Fruit fly (Drosophila melanogaster) ovary, adult (tissue): ENCODE measurements around the gene Polr2D.

Experiments
- CG17801 ChIP-seq: fragments of 200-800 bp; optimal IDR thresholded peaks from 2 replicates; lab custom pipeline; 2019; ENCODE audit warnings: missing biosample characterization, mild to moderate bottlenecking, missing genetic modification characterization, moderate library complexity; ENCODE audit not compliant: partially characterized antibody

The Polr2D gene

DNA sequence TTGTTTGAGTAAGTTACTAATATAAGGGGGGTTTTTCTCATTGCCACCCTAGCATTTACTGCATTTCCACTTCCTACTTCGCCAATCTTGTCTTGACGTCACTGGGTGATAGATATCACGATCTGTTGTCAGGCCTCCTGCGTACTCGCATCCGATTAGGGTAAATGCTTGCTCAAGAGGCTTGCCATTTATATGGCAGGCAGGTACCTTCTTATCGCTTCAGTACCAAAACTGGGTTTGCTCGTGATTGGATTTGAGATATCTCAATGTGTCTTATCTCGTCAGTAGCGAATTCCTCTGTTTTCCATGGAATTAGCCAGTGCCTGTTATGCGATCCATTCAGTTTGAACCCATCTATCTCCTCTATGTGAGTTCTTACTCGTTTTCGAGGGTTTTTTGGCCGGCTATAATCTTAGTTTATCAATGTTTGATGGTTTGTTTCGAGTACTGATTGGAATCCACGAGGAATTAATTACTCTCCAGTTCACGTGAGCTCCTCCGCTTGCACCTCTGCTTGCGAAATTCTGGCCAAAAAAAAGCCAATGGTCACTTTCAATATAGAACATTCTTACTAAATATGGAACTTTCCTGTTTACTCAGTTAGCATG is 25.7 kb upstream of the Polr2D start:
- TF ChIP-seq CG17801 (GFP tag; lab: Kevin White, UChicago): no peak

DNA sequence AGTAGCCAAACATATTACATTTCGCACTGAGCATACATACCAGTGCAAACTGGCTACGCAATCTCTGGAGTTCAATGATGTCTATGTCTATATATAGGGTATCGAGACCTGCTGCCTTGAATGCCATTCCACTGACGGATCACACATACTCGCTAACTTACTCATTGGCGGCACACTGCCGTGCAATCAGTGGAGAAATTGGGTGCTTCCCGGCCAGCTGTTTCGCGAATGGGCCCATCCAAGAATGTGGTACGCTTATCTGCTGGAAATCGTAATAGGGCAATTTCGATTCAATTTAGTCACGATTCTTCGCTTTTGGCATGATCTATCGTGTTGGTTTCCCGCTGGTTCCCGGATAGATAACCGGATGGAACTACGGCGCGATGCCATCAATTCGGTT is 24.8 kb upstream of the Polr2D start:
- no peak for TF ChIP-seq CG17801 (GFP tag; lab: Kevin White, UChicago)

DNA sequence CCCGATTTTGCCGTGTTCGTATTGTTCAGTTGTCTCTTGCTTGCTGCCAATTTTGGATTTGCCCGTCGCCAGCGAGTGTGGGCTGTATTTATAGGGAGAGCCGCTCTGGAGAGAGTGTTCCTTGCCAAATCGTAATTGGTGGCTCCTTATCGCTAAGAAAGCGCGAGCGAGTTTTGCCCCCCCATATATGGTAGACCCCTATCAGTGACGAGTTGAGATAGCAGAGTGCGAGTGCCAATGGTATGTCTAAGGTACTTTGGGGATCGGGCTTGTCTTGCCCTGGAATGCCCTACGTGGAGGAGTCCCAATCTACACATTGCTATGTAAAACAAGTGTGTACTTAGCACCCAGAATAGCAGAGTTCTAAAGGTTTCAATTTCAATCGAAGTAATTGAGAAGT is 24.2 kb upstream of the Polr2D start, which contains the start of gene CG7142:
CG7142 (minus strand) TSS at position 29 of the 400 bp plus-strand sequence.
- no peak for TF ChIP-seq CG17801 (GFP tag; lab: Kevin White, UChicago)

DNA sequence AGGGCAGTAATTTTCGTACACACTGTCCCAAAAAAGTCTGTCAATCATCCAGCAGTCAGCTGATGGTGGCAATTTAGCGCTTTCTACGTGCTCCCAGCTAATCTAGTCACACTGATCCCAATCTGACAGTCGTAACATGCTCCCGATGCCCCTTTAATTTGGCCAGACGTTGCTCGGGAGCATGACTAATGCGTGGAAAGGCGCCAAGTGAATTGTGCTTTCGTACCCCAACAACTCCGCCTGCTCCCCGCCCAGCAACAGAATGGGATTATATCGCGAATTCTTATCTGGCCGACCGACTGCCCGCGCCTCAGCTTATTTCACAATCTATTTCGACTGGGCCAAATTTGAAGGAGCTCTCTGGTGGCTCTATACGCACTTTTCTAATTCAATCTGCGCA is 22.1 kb upstream of the Polr2D start:
- no peak for TF ChIP-seq CG17801 (GFP tag; lab: Kevin White, UChicago)

DNA sequence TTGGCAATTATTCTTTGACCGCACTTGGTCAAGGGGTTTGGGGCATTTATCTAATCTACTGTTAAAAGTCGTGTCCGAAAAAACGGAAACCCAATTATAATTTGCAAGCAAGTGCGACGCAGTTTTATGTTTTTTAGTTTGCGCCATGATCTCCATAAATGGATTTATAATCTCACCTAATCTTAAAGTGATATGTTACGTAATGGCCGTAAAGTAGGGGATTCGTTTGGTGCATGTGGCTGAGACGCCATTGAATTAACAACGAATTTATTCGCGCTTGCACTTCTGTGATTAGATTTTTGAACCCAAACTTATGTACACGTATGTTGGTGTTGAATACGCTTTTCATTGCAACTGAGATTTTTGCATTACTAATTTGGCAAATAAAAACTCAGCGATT is 21.4 kb upstream of the Polr2D start:
- no peak for TF ChIP-seq CG17801 (GFP tag; lab: Kevin White, UChicago)

DNA sequence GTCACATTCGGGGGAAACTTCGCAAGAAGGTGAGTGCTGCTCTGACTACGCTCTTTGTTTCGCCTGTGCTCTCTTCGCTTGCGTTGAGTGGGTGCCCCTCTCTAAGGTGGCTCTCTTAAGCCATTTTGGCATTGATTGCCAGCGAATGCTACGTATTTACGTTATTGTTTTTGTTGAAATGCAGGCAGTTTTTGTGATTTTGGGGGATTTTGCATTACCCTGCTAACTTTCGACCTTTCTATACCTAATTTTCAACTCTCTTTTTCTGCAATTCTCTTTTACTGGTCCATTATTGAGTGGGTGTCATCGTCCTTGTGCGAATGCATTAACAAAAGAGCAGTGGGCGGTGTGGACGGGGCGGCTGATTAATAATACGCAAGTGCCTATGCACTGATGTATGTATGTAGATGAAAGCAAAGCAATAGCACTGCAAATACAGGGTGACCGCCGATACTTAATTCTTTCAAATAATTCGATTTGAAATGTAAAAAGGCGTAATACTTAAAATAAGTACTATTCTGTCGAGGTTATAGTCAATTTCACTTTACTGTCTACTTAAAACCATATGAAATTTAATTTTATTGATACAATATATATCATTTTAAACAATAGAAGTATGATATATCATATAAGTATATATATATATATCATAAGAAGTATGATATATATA is 20.0 kb upstream of the Polr2D start:
- no peak for TF ChIP-seq CG17801 (GFP tag; lab: Kevin White, UChicago)

DNA sequence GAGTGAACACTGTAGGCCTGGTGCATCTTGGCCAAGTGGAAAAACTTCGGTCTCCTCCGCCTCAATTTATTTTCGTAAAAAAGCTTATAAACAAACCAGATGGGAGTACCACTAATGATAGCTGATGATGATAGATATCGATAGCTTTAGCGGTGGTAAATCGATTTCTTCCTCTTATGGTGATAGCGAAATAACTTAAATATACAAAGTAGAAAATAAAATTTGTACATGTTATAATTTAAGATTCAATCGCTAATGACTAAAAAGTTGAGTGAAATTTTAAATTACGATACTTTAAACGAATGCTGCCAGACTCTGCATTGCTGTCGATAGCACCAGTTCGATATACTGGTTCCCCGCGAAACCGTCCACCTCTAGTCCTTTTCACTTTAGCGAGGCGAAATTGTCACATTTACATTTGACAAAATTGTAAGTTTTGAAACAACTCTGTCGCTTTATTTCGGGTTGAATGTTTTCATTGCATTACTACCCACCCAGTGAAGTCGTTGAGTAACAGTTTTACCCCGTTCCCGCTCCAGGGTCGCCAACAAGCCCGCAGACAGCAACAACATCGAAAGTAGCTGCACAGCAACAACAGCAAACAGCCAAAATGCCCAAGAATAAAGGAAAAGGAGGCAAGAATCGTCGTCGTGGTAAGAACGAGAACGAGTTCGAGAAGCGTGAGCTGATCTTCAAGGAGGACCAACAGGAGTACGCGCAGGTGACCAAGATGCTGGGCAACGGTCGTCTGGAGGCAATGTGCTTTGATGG is 19.2 kb upstream of the Polr2D start, which contains the start of the genes Vps39 and eIF1A:
Vps39 (minus strand) TSS at position 119 of the 771 bp plus-strand sequence.
eIF1A (plus strand) TSS at position 338 of the 771 bp plus-strand sequence.
- TF ChIP-seq CG17801 (GFP tag; lab: Kevin White, UChicago): peak; percentile 40

DNA sequence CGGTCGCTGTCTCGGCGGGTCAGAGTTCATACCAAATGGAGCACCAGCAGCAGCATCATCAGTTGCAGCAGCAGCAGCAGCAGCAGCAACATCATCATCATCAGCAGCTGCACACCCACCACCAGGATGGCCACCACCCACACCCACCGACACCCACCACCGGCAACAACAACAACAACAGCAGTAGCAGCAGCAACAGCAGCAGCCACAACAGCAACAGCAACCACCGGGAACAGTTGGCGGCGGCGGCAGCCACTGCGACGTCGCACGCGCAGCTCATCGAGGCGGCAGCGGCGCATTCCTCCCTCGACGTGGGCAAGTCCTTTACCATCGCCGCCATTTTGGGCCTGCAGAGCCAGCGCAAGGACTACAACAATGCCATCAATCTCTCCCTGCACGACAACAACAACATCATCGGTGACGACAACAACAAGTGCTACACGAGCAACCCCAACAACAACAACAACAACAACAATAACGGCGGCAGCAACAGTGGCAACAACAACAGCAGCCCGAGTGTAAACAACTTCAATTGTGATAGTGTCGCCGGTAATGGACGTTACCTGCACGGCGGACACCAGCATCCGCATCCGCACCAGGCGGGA is 14.6 kb upstream of the Polr2D start:
- no peak for TF ChIP-seq CG17801 (GFP tag; lab: Kevin White, UChicago)

DNA sequence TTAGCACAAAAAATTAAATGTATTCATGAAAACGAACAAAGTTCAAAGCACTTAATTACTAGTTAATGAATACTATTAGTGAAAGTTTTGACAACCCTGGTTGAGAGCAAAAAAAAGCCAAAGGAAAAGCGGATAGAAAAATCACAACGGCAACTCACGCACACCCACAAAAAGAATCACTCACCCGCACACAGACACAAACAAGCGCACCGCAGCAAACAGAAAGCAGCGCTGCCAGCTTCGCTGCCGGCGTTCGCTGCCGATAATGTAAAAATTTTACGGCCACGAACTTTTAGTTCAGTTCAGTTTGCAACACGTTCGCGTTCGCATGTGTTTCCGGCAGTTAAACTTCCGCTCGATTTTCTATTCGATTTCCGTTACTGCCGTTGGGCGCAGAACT is 12.2 kb upstream of the Polr2D start, which contains the start of gene CG18599:
CG18599 (plus strand) TSS at position 301 of the 400 bp plus-strand sequence.
- no peak for TF ChIP-seq CG17801 (GFP tag; lab: Kevin White, UChicago)

DNA sequence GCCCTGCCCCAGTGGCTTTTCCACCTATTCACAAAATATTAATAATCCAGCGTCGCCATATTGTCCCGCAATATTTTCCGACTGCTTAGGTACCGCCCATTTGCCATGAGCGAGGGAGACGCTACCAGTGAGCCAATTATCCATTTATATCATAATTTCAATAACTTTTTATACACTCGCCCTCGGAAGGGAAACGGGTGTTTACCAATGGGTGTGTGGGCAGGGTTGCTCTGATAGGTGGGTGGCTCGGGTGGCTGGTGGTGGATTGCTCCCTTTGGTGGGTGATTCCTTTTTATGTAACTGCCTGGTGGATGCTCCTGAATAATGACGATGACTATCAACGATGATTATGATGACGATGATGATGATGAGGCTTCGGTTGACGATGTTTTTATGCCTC is 11.4 kb upstream of the Polr2D start:
- TF ChIP-seq CG17801 (GFP tag; lab: Kevin White, UChicago): no peak

DNA sequence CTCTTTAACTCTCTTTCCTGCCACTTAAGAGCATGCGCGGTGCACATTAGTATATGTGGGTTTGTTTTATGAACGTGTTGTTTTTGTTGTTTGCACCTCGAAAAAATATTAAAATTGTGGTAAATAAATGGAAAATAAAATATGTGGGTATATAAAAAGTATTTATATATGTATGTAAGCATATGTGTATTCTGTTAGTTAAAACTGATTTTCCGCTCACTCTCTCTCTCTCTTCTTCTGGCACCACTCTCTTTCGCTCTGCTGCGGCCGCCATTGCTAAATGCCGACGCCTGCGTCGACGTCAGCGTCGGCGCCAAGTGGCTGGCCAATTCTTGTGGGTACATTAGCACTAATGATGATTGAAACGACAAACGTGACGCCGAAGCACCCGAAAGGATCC is 10.0 kb upstream of the Polr2D start:
- TF ChIP-seq CG17801 (GFP tag; lab: Kevin White, UChicago): no peak

DNA sequence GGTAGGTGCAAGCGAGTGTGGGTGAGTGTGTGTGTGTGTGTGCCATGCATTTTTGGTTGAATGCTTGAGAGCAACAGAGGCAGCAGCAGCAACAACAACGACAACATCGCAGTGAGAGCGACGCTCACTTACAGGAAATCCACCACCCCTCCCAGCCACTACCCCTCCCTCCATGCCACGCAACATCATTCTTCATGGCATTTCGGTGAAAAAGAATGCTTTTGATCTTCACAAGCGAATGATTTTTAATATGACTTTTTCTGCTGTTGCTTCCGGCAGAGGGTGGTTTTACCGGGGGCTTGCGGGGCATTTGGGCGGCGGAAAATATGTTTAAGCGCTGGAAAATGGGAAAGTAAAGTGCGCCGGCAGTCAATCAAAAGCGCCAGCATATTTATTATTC is 6.3 kb upstream of the Polr2D start:
- no peak for TF ChIP-seq CG17801 (GFP tag; lab: Kevin White, UChicago)

DNA sequence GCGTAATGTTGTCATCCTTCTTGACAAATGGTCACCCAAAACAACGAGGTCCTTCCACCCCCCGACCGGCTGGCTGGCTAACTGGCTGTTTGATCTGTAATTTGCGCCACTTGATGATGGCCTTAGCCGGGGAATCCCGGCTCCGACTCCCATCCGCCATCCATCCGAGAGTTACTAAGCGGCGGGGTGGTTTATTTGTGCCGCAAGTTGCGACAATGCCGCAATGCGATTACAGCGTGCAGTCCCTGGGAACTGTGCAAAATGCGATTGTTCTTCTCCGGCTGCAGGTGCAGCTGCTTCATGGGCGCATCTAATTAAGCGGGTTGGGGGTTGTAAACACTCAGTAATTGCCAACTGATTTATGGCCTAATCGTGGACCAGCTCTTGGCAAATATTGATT is 4.7 kb upstream of the Polr2D start:
- no peak for TF ChIP-seq CG17801 (GFP tag; lab: Kevin White, UChicago)

DNA sequence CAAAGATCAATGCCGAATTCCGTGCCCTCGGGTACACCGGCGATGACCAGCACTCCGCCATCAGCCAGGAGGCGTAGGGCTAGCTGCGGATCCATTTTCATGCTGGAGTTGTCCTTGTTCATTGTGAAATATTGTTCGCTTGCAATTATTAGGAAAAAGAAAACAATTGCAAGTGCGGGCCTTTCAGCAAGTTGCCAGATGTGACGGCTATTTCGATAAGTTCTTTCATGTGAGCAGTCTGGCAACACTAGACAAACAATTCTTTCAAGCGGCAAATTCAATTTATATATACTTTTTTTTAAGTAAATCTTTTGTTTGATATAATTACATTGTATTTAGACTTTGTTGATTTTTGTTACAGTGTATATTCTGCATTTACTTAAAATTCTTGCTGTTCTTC is 2.7 kb downstream of the Polr2D start, which contains the start of gene CG12320:
CG12320 (minus strand) TSS at position 157 of the 400 bp plus-strand sequence.
- no peak for TF ChIP-seq CG17801 (GFP tag; lab: Kevin White, UChicago)

DNA sequence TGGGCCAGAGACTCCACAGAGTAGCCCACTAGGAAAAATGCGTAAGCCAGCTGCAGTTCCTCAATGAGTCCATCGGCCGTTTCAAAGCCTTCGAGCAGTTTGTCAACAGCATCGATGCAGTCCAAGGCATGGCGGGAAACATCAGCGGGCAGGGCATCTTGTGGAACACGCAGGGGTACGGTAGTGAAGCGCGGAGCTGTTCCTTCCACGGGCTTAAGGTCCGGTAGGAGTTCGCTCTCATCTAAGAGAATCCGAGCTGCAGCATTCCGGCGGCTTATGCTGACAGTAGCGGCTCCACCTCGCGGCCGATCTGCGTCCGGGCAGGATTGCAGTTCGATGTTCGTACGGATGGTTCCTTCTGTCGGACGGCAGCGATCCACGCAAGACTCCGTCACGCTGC is 3.4 kb downstream of the Polr2D start:
- no peak for TF ChIP-seq CG17801 (GFP tag; lab: Kevin White, UChicago)
